Fruit fly (Drosophila melanogaster): ENCODE results near the gene Ctl2.

The Ctl2 gene

DNA sequence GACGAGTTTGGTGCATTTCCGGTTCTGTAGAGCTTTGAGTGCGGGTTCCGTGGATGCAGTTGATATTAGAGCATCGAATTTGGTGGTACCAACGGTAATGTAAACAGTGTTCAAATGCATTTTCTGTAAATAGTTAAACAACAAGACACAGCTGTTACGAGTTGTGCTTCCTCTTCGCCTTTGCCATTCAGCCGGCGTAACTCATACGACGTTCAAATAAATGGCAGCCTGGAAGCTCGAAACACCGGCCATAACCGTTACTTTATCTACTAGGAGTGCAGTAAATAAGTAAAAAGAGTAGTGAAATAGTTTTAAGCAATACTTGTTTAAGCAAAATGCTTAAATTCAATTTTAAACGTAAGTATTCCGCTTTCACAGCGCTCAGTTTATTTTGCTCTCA, 15.2 kb downstream of the Ctl2 start, which contains the start of the genes Alg13 and superdeath:
Gene Alg13, minus strand, starts transcription at position 167 of the 400 bp plus-strand sequence.
Gene superdeath, plus strand, starts transcription at position 256 of the 400 bp plus-strand sequence.
- peak; percentile 2 for TF ChIP-seq CTCF (GFP tag; optimal IDR thresholded peaks at IDR 0.05)
- no peak for TF ChIP-seq lola (GFP tag; optimal IDR thresholded peaks at IDR 0.05)
- TF ChIP-seq sug (tag; optimal IDR thresholded peaks at IDR 0.05), result no peak
- peak in 1 of 2 experiments; percentile 14 for TF ChIP-seq bsh (GFP tag; optimal IDR thresholded peaks at IDR 0.05)
- 0 out of 3 replicates have a peak, but pooled peaks have one; percentile 8 for TF ChIP-seq CG2199 (GFP tag; IDR thresholded peaks at IDR 0.05)
- TF ChIP-seq HmgZ (tag; optimal IDR thresholded peaks at IDR 0.05), result peak; percentile 33
- peak; percentile 43 for TF ChIP-seq wek (GFP tag; optimal IDR thresholded peaks at IDR 0.05)
- peak in 1 of 2 experiments; percentile 85 for TF ChIP-seq crp (GFP tag; optimal IDR thresholded peaks at IDR 0.05)
- TF ChIP-seq sens (GFP tag), result peak; percentile 39
- peak; percentile 17 for TF ChIP-seq CG15601 (tag; optimal IDR thresholded peaks at IDR 0.05)
- no peak for TF ChIP-seq CG31388 (GFP tag; optimal IDR thresholded peaks at IDR 0.05)
- peak; percentile 62 for TF ChIP-seq pzg (GFP tag; optimal IDR thresholded peaks at IDR 0.05)
- TF ChIP-seq jigr1 (GFP tag; IDR thresholded peaks at IDR 0.05), result no peak
- no peak for TF ChIP-seq CG17361 (GFP tag; IDR thresholded peaks at IDR 0.05)
- TF ChIP-seq CG12942 (GFP tag; optimal IDR thresholded peaks at IDR 0.05), result no peak
- TF ChIP-seq stwl (tag; optimal IDR thresholded peaks at IDR 0.05), result peak; percentile 28
- TF ChIP-seq Dp (GFP tag; optimal IDR thresholded peaks at IDR 0.05), result peak; percentile 10
- TF ChIP-seq Pdp1 (GFP tag; optimal IDR thresholded peaks at IDR 0.05), result peak in 1 of 2 experiments; percentile 64
- peak; percentile 23 for TF ChIP-seq Ets97D (GFP tag; optimal IDR thresholded peaks at IDR 0.05)
- TF ChIP-seq Myb (GFP tag; optimal IDR thresholded peaks at IDR 0.05), result peak; percentile 92
- TF ChIP-seq MBD-R2 (GFP tag; IDR thresholded peaks at IDR 0.05), result peak; percentile 82
- TF ChIP-seq CG3995 (GFP tag; optimal IDR thresholded peaks at IDR 0.05), result peak; percentile 87
- peak; percentile 20 for TF ChIP-seq CG4424 (GFP tag; optimal IDR thresholded peaks at IDR 0.05)
- TF ChIP-seq phol (tag; optimal IDR thresholded peaks at IDR 0.05), result peak; percentile 7
- peak; percentile 23 for TF ChIP-seq CG13296 (GFP tag; optimal IDR thresholded peaks at IDR 0.05)
- peak; percentile 95 for TF ChIP-seq CG17385 (GFP tag; optimal IDR thresholded peaks at IDR 0.05)
- peak; percentile 49 for TF ChIP-seq ATbp (GFP tag; optimal IDR thresholded peaks at IDR 0.05)
- TF ChIP-seq fd64A (GFP tag; optimal IDR thresholded peaks at IDR 0.05), result peak; percentile 22
- peak; percentile 24 for TF ChIP-seq MESR4 (GFP tag; optimal IDR thresholded peaks at IDR 0.05)
- TF ChIP-seq Oaz (GFP tag; IDR thresholded peaks at IDR 0.05), result no peak
- TF ChIP-seq usp (GFP tag; optimal IDR thresholded peaks at IDR 0.05), result no peak
- peak; percentile 49 for TF ChIP-seq CG17186 (GFP tag; optimal IDR thresholded peaks at IDR 0.05)
- TF ChIP-seq CG9437 (GFP tag; optimal IDR thresholded peaks at IDR 0.05), result peak; percentile 46
- TF ChIP-seq Hey (tag; optimal IDR thresholded peaks at IDR 0.05), result no peak
- TF ChIP-seq CG12659 (GFP tag; optimal IDR thresholded peaks at IDR 0.05), result peak; percentile 19
- no peak for TF ChIP-seq oc (tag; optimal IDR thresholded peaks at IDR 0.05)
- TF ChIP-seq nerfin-1 (tag; optimal IDR thresholded peaks at IDR 0.05), result peak; percentile 12
- TF ChIP-seq CG15514 (GFP tag; optimal IDR thresholded peaks at IDR 0.05), result peak; percentile 4
- TF ChIP-seq HLH54F (GFP tag; optimal IDR thresholded peaks at IDR 0.05), result no peak
- no peak for TF ChIP-seq eyg (GFP tag; optimal IDR thresholded peaks at IDR 0.05)
- peak; percentile 15 for TF ChIP-seq CG7987 (GFP tag; optimal IDR thresholded peaks at IDR 0.05)
- no peak for TF ChIP-seq CG30020 (tag; optimal IDR thresholded peaks at IDR 0.05)
- TF ChIP-seq CoRest (tag; optimal IDR thresholded peaks at IDR 0.05), result peak; percentile 12
- TF ChIP-seq lmd (GFP tag; IDR thresholded peaks at IDR 0.05), result no peak
- TF ChIP-seq CG34376 (GFP tag; optimal IDR thresholded peaks at IDR 0.05), result peak; percentile 1
- no peak for TF ChIP-seq CG14860 (GFP tag; IDR thresholded peaks at IDR 0.05; ENCODE audit: partially characterized antibody)
- no peak for TF ChIP-seq Poxn (GFP tag; IDR thresholded peaks at IDR 0.05)
- TF ChIP-seq NFAT (GFP tag; IDR thresholded peaks at IDR 0.05), result no peak
- TF ChIP-seq BEAF-32 (GFP tag; optimal IDR thresholded peaks at IDR 0.05), result no peak
- no peak for TF ChIP-seq Rfx (GFP tag; IDR thresholded peaks at IDR 0.05)
